ENCODE assay signal across 4 fruit fly cellular contexts in the genomic region with DNA sequence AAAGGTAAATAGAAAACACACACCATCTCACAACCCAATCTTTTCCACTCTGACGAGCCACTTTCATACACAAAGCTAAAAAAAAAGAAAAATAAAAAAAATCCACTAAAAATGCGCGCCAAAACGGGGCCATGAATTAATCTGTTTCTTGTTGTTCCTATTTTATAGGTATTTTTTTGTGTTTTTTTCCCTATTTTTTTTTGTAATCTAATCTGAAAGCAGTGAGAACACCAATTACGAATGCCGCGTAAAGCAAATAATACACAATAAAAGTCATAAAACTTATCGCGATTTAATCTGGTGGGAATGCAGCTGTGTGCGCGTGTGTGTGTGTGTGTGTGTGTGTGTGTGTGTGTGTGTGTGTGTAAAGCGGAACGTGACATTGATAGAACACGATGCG.
TF ChIP-seq lines count a peak whose summit lies in the region.

No protein-coding gene starts in this region.

TF ChIP-seq in whole organism, adult, 20 proteins besides CTCF, POLR2A, EP300 and RAD21 (continued from another document):
- TF ChIP-seq toe (GFP tag; optimal IDR thresholded peaks at IDR 0.05; lab: Kevin White, UChicago) (no peak), pad (GFP tag; optimal IDR thresholded peaks at IDR 0.05; lab: Kevin White, UChicago) (no peak), CG7101 (tag; optimal IDR thresholded peaks at IDR 0.05; lab: Kevin White, UChicago) (peak; percentile 50)

TF ChIP-seq in whole organism, embryonic, 481 proteins besides CTCF, POLR2A, EP300 and RAD21 (continued from another document and continues in another):
- TF ChIP-seq HmgD (GFP tag; optimal IDR thresholded peaks at IDR 0.05; lab: Kevin White, UChicago) (no peak), CG6813 (GFP tag; optimal IDR thresholded peaks at IDR 0.05; lab: Kevin White, UChicago) (no peak), grn (GFP tag; optimal IDR thresholded peaks at IDR 0.05; lab: Kevin White, UChicago) (peak; percentile 91), sug (tag; optimal IDR thresholded peaks at IDR 0.05; lab: Kevin White, UChicago) (peak; percentile 64), CG32772 (GFP tag; IDR thresholded peaks at IDR 0.05; lab: Robert Waterston, UW) (peak; percentile 23; the same call in 1 of the 2 replicates), jumu (GFP tag; optimal IDR thresholded peaks at IDR 0.05; lab: Kevin White, UChicago) (no peak), fd96Cb (tag; optimal IDR thresholded peaks at IDR 0.05; lab: Kevin White, UChicago) (no peak), zfh1 (GFP tag; IDR thresholded peaks at IDR 0.05; lab: Robert Waterston, UW) (no peak), CG11504 (tag; optimal IDR thresholded peaks at IDR 0.05; lab: Kevin White, UChicago) (no peak), BtbVII (GFP tag; optimal IDR thresholded peaks at IDR 0.05; lab: Kevin White, UChicago) (peak; percentile 6), CG34376 (GFP tag; optimal IDR thresholded peaks at IDR 0.05; lab: Kevin White, UChicago) (peak; percentile 85), CG33557 (GFP tag; optimal IDR thresholded peaks at IDR 0.05; lab: Kevin White, UChicago) (no peak), pnt (GFP tag; optimal IDR thresholded peaks at IDR 0.05; lab: Kevin White, UChicago) (no peak), CG18599 (GFP tag; optimal IDR thresholded peaks at IDR 0.05; lab: Kevin White, UChicago) (peak; percentile 23), mirr (GFP tag; optimal IDR thresholded peaks at IDR 0.05; lab: Kevin White, UChicago) (peak; percentile 93), CG11560 (tag; IDR thresholded peaks at IDR 0.05; lab: Robert Waterston, UW) (no peak), HHEX (GFP tag; optimal IDR thresholded peaks at IDR 0.05; lab: Kevin White, UChicago) (peak; percentile 10), dimm (GFP tag; IDR thresholded peaks at IDR 0.05; lab: Robert Waterston, UW) (no peak), CG6854 (GFP tag; optimal IDR thresholded peaks at IDR 0.05; lab: Kevin White, UChicago) (no peak), ara (GFP tag; IDR thresholded peaks at IDR 0.05; lab: Robert Waterston, UW) (no peak), Oli (tag; optimal IDR thresholded peaks at IDR 0.05; lab: Kevin White, UChicago) (no peak), sens-2 (GFP tag; IDR thresholded peaks at IDR 0.05; lab: Robert Waterston, UW) (no peak), repo (GFP tag; optimal IDR thresholded peaks at IDR 0.05; lab: Kevin White, UChicago) (no peak), CG17568 (GFP tag; optimal IDR thresholded peaks at IDR 0.05; lab: Kevin White, UChicago) (no peak), CG12391 (tag; optimal IDR thresholded peaks at IDR 0.05; lab: Kevin White, UChicago) (no peak), CG7556 (GFP tag; optimal IDR thresholded peaks at IDR 0.05; lab: Kevin White, UChicago) (no peak), aop (GFP tag; IDR thresholded peaks at IDR 0.05; lab: Robert Waterston, UW) (no peak), nmo (GFP tag; optimal IDR thresholded peaks at IDR 0.05; lab: Kevin White, UChicago) (no peak), caup (GFP tag; optimal IDR thresholded peaks at IDR 0.05; lab: Kevin White, UChicago; ENCODE audit: severe bottlenecking) (peak; percentile 52), Myb (GFP tag; optimal IDR thresholded peaks at IDR 0.05; lab: Kevin White, UChicago) (no peak), zfh2 (GFP tag; optimal IDR thresholded peaks at IDR 0.05; lab: Kevin White, UChicago) (no peak), CG4820 (GFP tag; optimal IDR thresholded peaks at IDR 0.05; lab: Kevin White, UChicago) (no peak), CG3726 (GFP tag; IDR thresholded peaks at IDR 0.05; lab: Robert Waterston, UW) (no peak), Meics (GFP tag; optimal IDR thresholded peaks at IDR 0.05; lab: Kevin White, UChicago) (no peak), CG2889 (GFP tag; IDR thresholded peaks at IDR 0.05; lab: Robert Waterston, UW) (no peak), Lim3 (GFP tag; IDR thresholded peaks at IDR 0.05; lab: Robert Waterston, UW) (no peak), CG10366 (GFP tag; IDR thresholded peaks at IDR 0.05; lab: Robert Waterston, UW) (no peak), ham (GFP tag; IDR thresholded peaks at IDR 0.05; lab: Robert Waterston, UW) (no peak), Hsf (GFP tag; optimal IDR thresholded peaks at IDR 0.05; lab: Kevin White, UChicago) (no peak), vvl (GFP tag; IDR thresholded peaks at IDR 0.05; lab: Robert Waterston, UW) (no peak), MTF-1 (GFP tag; optimal IDR thresholded peaks at IDR 0.05; lab: Kevin White, UChicago; ENCODE audit: borderline replicate concordance) (no peak), CG13296 (GFP tag; optimal IDR thresholded peaks at IDR 0.05; lab: Kevin White, UChicago) (peak; percentile 48), exex (tag; optimal IDR thresholded peaks at IDR 0.05; lab: Kevin White, UChicago) (peak; percentile 90)

TF ChIP-seq in whole organism, prepupa, 60 proteins besides CTCF, POLR2A, EP300 and RAD21 (continued from another document):
- TF ChIP-seq CG8119 (GFP tag; IDR thresholded peaks at IDR 0.05; lab: Robert Waterston, UW) (peak; percentile 42; the same call in 2 of the 3 replicates), CG11762 (GFP tag; optimal IDR thresholded peaks at IDR 0.05; lab: Kevin White, UChicago; ENCODE audit: insufficient read depth) (no peak), CG1621 (tag; optimal IDR thresholded peaks at IDR 0.05; lab: Kevin White, UChicago) (no peak), Eip93F (GFP tag; optimal IDR thresholded peaks at IDR 0.05; lab: Kevin White, UChicago) (peak; percentile 24), OdsH (GFP tag; optimal IDR thresholded peaks at IDR 0.05; lab: Kevin White, UChicago) (no peak), eg (GFP tag; IDR thresholded peaks at IDR 0.05; lab: Robert Waterston, UW) (peak; percentile 53; the same call in 1 of the 3 replicates), vri (GFP tag; optimal IDR thresholded peaks at IDR 0.05; lab: Kevin White, UChicago) (peak; percentile 70)
TF ChIP-seq in whole organism, prepupa: peak in this region for 10.

TF ChIP-seq in whole organism, wandering third instar larva, 38 proteins besides CTCF, POLR2A, EP300 and RAD21 (continued from another document):
- TF ChIP-seq h (GFP tag; optimal IDR thresholded peaks at IDR 0.05; lab: Kevin White, UChicago) (peak; percentile 26), Dif (GFP tag; optimal IDR thresholded peaks at IDR 0.05; lab: Kevin White, UChicago; ENCODE audit: partially characterized antibody) (no peak), sage (GFP tag; optimal IDR thresholded peaks at IDR 0.05; lab: Kevin White, UChicago) (no peak), Hnf4 (GFP tag; optimal IDR thresholded peaks at IDR 0.05; lab: Kevin White, UChicago) (no peak), fru (GFP tag; optimal IDR thresholded peaks at IDR 0.05; lab: Kevin White, UChicago) (no peak), Abd-B (GFP tag; optimal IDR thresholded peaks at IDR 0.05; lab: Kevin White, UChicago) (no peak), dmrt93B (GFP tag; optimal IDR thresholded peaks at IDR 0.05; lab: Kevin White, UChicago) (no peak), Hr78 (GFP tag; optimal IDR thresholded peaks at IDR 0.05; lab: Kevin White, UChicago) (no peak), pan (optimal IDR thresholded peaks at IDR 0.05; lab: Kevin White, UChicago) (no peak), Rel (GFP tag; optimal IDR thresholded peaks at IDR 0.05; lab: Kevin White, UChicago) (no peak), Rel (tag; optimal IDR thresholded peaks at IDR 0.05; lab: Kevin White, UChicago) (peak; percentile 55), usp (GFP tag; optimal IDR thresholded peaks at IDR 0.05; lab: Kevin White, UChicago) (no peak), brk (GFP tag; optimal IDR thresholded peaks at IDR 0.05; lab: Kevin White, UChicago) (no peak), CrebA (GFP tag; optimal IDR thresholded peaks at IDR 0.05; lab: Kevin White, UChicago; ENCODE audit: borderline replicate concordance) (peak; percentile 84), tai (GFP tag; optimal IDR thresholded peaks at IDR 0.05; lab: Kevin White, UChicago) (no peak)
TF ChIP-seq in whole organism, wandering third instar larva: peak in this region for 7.
